Worm (Caenorhabditis elegans): ENCODE data around the gene pptr-1.

ce11 chrV:16405366-16405765 lies 48.0 kb downstream of the pptr-1 start:
- TF ChIP-seq dao-5 (tag; optimal IDR thresholded peaks at IDR 0.05), result no peak
- no peak for TF ChIP-seq him-1 (tag; optimal IDR thresholded peaks at IDR 0.05)
- no peak for TF ChIP-seq W03F9.2 (tag; optimal IDR thresholded peaks at IDR 0.05)

Measured in whole organism, L4/young adult.